Worm (Caenorhabditis elegans) whole organism, late embryonic: ENCODE results near the gene cnnm-2.

Experiments used
- C08G9.2 ChIP-seq: sonication (generic microtip); optimal IDR thresholded peaks from 2 replicates; lab custom pipeline; 2016; ENCODE audit warnings: mild to moderate bottlenecking, missing genetic modification characterization, moderate library complexity, missing compliant biosample characterization
- C38D4.7 ChIP-seq: fragments of 200-800 bp; sonication (Bioruptor generic); optimal IDR thresholded peaks from 2 replicates; lab custom pipeline; 2018; ENCODE audit warnings: mild to moderate bottlenecking, missing genetic modification characterization, moderate library complexity, missing compliant biosample characterization
- K09A11.1 ChIP-seq: sonication (generic microtip); optimal IDR thresholded peaks from 2 replicates; lab custom pipeline; 2017; ENCODE audit warnings: antibody characterized with exemption, mild to moderate bottlenecking, missing genetic modification characterization, missing compliant biosample characterization; ENCODE audit not compliant: insufficient read depth
- T23F11.4 ChIP-seq: fragments of 200-800 bp; sonication (Bioruptor generic); optimal IDR thresholded peaks from 2 replicates; lab custom pipeline; 2018; ENCODE audit warnings: mild to moderate bottlenecking, missing genetic modification characterization, missing compliant biosample characterization
- Y22D7AL.16 ChIP-seq: sonication (generic microtip); optimal IDR thresholded peaks from 2 replicates; lab custom pipeline; 2016; ENCODE audit warnings: missing genetic modification characterization, missing compliant biosample characterization
- ahr-1 ChIP-seq: sonication (generic microtip); optimal IDR thresholded peaks from 2 replicates; lab custom pipeline; 2016; ENCODE audit warnings: missing genetic modification characterization, missing compliant biosample characterization
- ama-1 ChIP-seq: fragments of 150-350 bp; optimal IDR thresholded peaks from 2 replicates; lab custom pipeline; 2014
- ceh-18 ChIP-seq: sonication (generic microtip); optimal IDR thresholded peaks from 2 replicates; lab custom pipeline; 2016; ENCODE audit warnings: missing genetic modification characterization, missing compliant biosample characterization
- ceh-22 ChIP-seq: sonication (generic microtip); optimal IDR thresholded peaks from 2 replicates; lab custom pipeline; 2017; ENCODE audit warnings: missing biosample characterization, missing genetic modification characterization
- ceh-24 ChIP-seq: sonication (generic microtip); optimal IDR thresholded peaks from 2 replicates; lab custom pipeline; 2016; ENCODE audit warnings: mild to moderate bottlenecking, missing genetic modification characterization, missing compliant biosample characterization
- ceh-30 ChIP-seq: fragments of 150-350 bp; optimal IDR thresholded peaks from 2 replicates; lab custom pipeline; 2014; ENCODE audit warnings: missing biosample characterization, missing genetic modification characterization
- ceh-31 ChIP-seq: sonication (generic microtip); optimal IDR thresholded peaks from 2 replicates; lab custom pipeline; 2016; ENCODE audit warnings: missing genetic modification characterization, missing compliant biosample characterization
- ceh-45 ChIP-seq: fragments of 200-800 bp; sonication (Bioruptor generic); IDR thresholded peaks from 2 replicates; pipeline ENCODE4 v1.3.6; 2022; ENCODE audit warnings: missing genetic modification reagents, missing genetic modification characterization, missing compliant biosample characterization
- ceh-48 ChIP-seq: sonication (generic microtip); optimal IDR thresholded peaks from 2 replicates; lab custom pipeline; 2016; ENCODE audit warnings: missing genetic modification characterization, inconsistent platforms, missing compliant biosample characterization
- dmd-4 ChIP-seq: sonication (generic microtip); optimal IDR thresholded peaks from 2 replicates; lab custom pipeline; 2016; ENCODE audit warnings: borderline replicate concordance, missing genetic modification characterization, missing compliant biosample characterization
- elt-2 ChIP-seq: sonication (generic microtip); optimal IDR thresholded peaks from 2 replicates; lab custom pipeline; 2016; ENCODE audit warnings: missing genetic modification reagents, missing genetic modification characterization, missing compliant biosample characterization
- elt-4 ChIP-seq: sonication (generic microtip); optimal IDR thresholded peaks from 2 replicates; lab custom pipeline; 2016; ENCODE audit warnings: missing genetic modification characterization, missing compliant biosample characterization
- eyg-1 ChIP-seq: sonication (generic microtip); optimal IDR thresholded peaks from 2 replicates; lab custom pipeline; 2016; ENCODE audit warnings: missing genotype, missing genetic modification characterization, missing compliant biosample characterization
- gmeb-2 ChIP-seq: sonication (generic microtip); optimal IDR thresholded peaks from 2 replicates; lab custom pipeline; 2016; ENCODE audit warnings: missing genetic modification characterization, inconsistent platforms, missing compliant biosample characterization
- hlh-13 ChIP-seq: fragments of 200-800 bp; sonication (Bioruptor generic); optimal IDR thresholded peaks from 2 replicates; lab custom pipeline; 2018; ENCODE audit warnings: mild to moderate bottlenecking, missing genetic modification characterization, missing compliant biosample characterization
- hlh-15 ChIP-seq: sonication (generic microtip); optimal IDR thresholded peaks from 2 replicates; lab custom pipeline; 2016; ENCODE audit warnings: missing genetic modification characterization, missing compliant biosample characterization
- hlh-8 ChIP-seq: sonication (generic microtip); optimal IDR thresholded peaks from 2 replicates; lab custom pipeline; 2016; ENCODE audit warnings: missing genotype, missing genetic modification characterization, missing compliant biosample characterization
- lin-11 ChIP-seq: fragments of 200-800 bp; sonication (Bioruptor generic); optimal IDR thresholded peaks from 2 replicates; lab custom pipeline; 2018; ENCODE audit warnings: mild to moderate bottlenecking, missing genetic modification characterization, missing compliant biosample characterization
- nfya-1 ChIP-seq: sonication (generic microtip); optimal IDR thresholded peaks from 2 replicates; lab custom pipeline; 2017; ENCODE audit warnings: missing genetic modification characterization, mild to moderate bottlenecking, missing compliant biosample characterization, antibody characterized with exemption, moderate library complexity
- nhr-11 ChIP-seq: fragments of 150-350 bp; optimal IDR thresholded peaks from 2 replicates; lab custom pipeline; 2014; ENCODE audit warnings: missing biosample characterization, missing genetic modification characterization
- pha-2 ChIP-seq: sonication (generic microtip); optimal IDR thresholded peaks from 2 replicates; lab custom pipeline; 2017; ENCODE audit warnings: mild to moderate bottlenecking, missing genetic modification characterization, missing compliant biosample characterization
- pha-4 ChIP-seq: fragments of 150-350 bp; optimal IDR thresholded peaks from 2 replicates; lab custom pipeline; 2018; ENCODE audit warnings: missing biosample characterization, missing genetic modification reagents, missing genetic modification characterization
- pros-1 ChIP-seq: fragments of 150-350 bp; optimal IDR thresholded peaks from 2 replicates; lab custom pipeline; 2014; ENCODE audit warnings: missing biosample characterization, missing genetic modification reagents, missing genetic modification characterization
- ref-2 ChIP-seq: sonication (generic microtip); optimal IDR thresholded peaks from 2 replicates; lab custom pipeline; 2016; ENCODE audit warnings: missing genetic modification characterization, missing compliant biosample characterization
- rnt-1 ChIP-seq: sonication (generic microtip); optimal IDR thresholded peaks from 2 replicates; lab custom pipeline; 2016; ENCODE audit warnings: missing genetic modification characterization, missing compliant biosample characterization
- sdc-2 ChIP-seq: sonication (generic microtip); optimal IDR thresholded peaks from 2 replicates; lab custom pipeline; 2016; ENCODE audit warnings: missing genotype, missing genetic modification characterization, missing compliant biosample characterization
- syd-9 ChIP-seq: sonication (generic microtip); optimal IDR thresholded peaks from 2 replicates; lab custom pipeline; 2016; ENCODE audit warnings: mild to moderate bottlenecking, missing genetic modification characterization, moderate library complexity, missing compliant biosample characterization
- tbx-7 ChIP-seq: sonication (generic microtip); optimal IDR thresholded peaks from 2 replicates; lab custom pipeline; 2016; ENCODE audit warnings: missing genotype, missing genetic modification characterization, missing compliant biosample characterization
- ttx-3 ChIP-seq: sonication (generic microtip); optimal IDR thresholded peaks from 2 replicates; lab custom pipeline; 2016; ENCODE audit warnings: missing genetic modification reagents, missing genetic modification characterization, missing compliant biosample characterization
- unc-42 ChIP-seq: sonication (generic microtip); optimal IDR thresholded peaks from 2 replicates; lab custom pipeline; 2016; ENCODE audit warnings: missing genotype, missing genetic modification characterization, missing compliant biosample characterization
- ztf-16 ChIP-seq: sonication (generic microtip); optimal IDR thresholded peaks from 2 replicates; lab custom pipeline; 2017; ENCODE audit warnings: missing genetic modification characterization, missing compliant biosample characterization

The cnnm-2 gene

DNA sequence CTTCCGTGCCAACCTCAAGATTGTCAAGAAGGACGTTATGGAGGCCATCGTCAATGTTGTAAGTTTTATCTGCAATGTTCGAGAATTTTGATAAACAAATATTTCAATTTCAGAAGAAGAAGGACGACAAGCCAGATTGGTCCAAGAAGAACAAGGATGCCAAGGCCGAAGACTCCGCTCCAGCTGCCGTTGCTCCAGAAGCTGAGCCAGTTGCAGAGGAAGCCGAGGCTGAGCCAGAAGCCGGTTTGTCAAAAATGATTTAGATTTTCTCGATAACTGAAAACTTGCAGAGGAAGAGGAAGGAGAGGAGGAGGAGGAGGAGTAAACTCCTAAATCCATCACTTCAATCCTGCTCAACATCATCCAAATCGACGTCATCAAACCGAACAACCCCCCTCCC lies 21.8 kb upstream of the cnnm-2 start:
- TF ChIP-seq ama-1 (lab: Kevin White, UChicago), result no peak
- TF ChIP-seq rnt-1, result no peak
- TF ChIP-seq pha-4 (tag; lab: Kevin White, UChicago), result no peak
- TF ChIP-seq ttx-3, result no peak
- no peak for TF ChIP-seq unc-42 (tag; lab: Kevin White, UChicago)
- TF ChIP-seq lin-11, result no peak

DNA sequence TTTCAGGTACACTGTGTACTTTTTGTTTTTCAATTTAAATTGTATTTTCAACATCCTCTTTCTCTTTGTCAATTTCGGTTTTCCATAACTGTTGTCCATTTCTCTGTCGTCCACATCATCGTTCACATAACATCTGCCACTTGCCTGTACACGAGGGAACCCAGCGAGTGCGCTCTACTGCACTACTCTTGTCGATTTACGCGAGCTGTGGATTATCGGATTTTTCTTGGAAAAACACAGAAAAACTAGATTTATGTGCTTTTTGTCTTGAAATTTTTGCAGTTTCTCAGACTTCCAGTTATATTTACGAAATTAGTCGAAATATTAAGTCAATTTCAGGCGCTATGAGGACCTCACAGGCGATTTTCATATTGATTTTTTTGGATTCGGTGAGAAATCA lies 20.1 kb upstream of the cnnm-2 start, which contains the start of gene chup-1:
TSS of gene chup-1 (plus strand) at position 340 of the 400 bp plus-strand sequence.
- TF ChIP-seq tbx-7 (no peak), hlh-15 (tag; lab: Kevin White, UChicago) (no peak), ttx-3 (no peak), ceh-48 (tag; lab: Kevin White, UChicago) (peak; percentile 22), sdc-2 (tag; lab: Kevin White, UChicago) (no peak), nfya-1 (tag; lab: Kevin White, UChicago) (peak; percentile 4), ceh-24 (no peak)

DNA sequence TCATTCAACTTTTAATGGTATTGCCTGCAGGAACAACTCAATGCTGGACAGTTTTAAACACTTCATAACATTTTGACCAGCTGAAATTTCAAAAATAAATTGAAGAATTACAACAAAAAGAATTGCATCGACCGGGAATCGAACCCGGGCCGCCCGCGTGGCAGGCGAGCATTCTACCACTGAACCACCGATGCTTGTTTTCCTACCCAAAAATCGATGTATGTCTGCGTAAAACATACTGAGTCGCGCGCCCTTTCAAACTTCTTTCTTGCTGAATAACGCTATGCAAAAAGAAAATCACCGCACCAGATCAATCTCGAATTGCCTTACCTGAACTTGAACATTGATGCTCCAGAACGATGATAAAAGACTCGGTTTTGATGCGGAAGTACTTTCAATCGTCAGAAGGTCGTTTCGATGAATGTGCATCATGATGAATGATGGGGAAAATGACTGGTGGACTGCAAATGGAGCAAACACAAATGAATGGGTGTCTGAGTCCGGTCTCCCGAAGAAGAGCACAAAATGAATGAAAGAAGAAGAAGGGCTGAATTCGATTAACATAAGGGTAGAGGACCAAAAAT lies 15.1 kb upstream of the cnnm-2 start, which contains the start of gene R04E5.7:
TSS of gene R04E5.7 (minus strand) at position 564 of the 584 bp plus-strand sequence.
- TF ChIP-seq T23F11.4, result peak; percentile 36
- TF ChIP-seq Y22D7AL.16 (tag; lab: Kevin White, UChicago), result no peak
- TF ChIP-seq C08G9.2 (tag; lab: Kevin White, UChicago), result peak; percentile 37

DNA sequence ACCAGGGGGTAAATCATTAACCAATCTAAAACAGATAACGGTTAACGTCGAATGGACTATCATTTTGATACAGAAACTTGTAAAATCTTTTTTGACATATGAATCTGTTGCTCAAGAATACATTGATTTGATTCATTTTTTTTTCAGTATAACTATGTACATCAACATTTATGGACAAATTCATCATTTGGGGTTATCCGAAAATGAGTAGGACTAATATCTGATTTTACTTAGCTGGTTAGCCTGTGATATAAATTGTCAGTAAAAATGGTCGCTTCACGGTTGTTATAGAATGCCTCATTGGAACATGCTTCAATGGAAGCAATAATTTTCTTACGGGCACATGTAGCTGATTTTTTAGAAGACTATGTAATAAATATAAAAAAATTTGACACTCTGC lies 14.3 kb upstream of the cnnm-2 start:
- TF ChIP-seq C38D4.7 (no peak), pha-2 (tag; lab: Kevin White, UChicago) (no peak), nhr-11 (tag; lab: Kevin White, UChicago) (no peak), dmd-4 (tag; lab: Kevin White, UChicago) (no peak), ceh-22 (tag; lab: Kevin White, UChicago) (no peak), ceh-24 (no peak), tbx-7 (no peak), ahr-1 (tag; lab: Kevin White, UChicago) (no peak), ztf-16 (tag; lab: Kevin White, UChicago) (no peak), elt-2 (tag; lab: Kevin White, UChicago) (no peak), ceh-30 (tag; lab: Kevin White, UChicago) (no peak), eyg-1 (tag; lab: Kevin White, UChicago) (no peak)

DNA sequence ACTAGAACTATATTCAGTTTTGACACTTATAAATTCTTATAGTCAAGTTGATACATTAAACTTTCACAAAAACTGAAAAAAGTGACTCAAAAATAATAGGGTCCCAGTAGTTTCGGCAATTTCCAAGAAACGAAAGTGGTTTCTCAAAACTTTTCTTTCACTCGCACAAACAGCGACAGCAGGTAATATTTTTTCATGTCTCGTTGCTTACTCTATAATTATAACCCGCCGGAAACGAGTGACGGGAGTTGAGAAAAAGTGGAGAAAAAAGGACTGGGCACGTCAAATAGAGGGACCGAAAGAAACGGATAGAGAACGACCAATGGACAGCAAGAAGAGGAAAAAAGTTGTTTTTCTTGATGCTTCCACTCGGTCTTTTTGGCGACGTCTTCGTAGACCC lies 12.0 kb upstream of the cnnm-2 start:
- no peak for TF ChIP-seq ceh-22 (tag; lab: Kevin White, UChicago)
- TF ChIP-seq hlh-13, result no peak
- TF ChIP-seq gmeb-2 (tag; lab: Kevin White, UChicago), result no peak
- no peak for TF ChIP-seq K09A11.1 (tag; lab: Kevin White, UChicago)
- no peak for TF ChIP-seq nhr-11 (tag; lab: Kevin White, UChicago)
- TF ChIP-seq syd-9, result no peak
- TF ChIP-seq ceh-31 (tag; lab: Kevin White, UChicago), result no peak
- TF ChIP-seq ref-2 (tag; lab: Kevin White, UChicago), result no peak
- no peak for TF ChIP-seq pha-4 (tag; lab: Kevin White, UChicago)
- TF ChIP-seq C38D4.7, result no peak
- no peak for TF ChIP-seq hlh-8 (tag; lab: Kevin White, UChicago)
- TF ChIP-seq nfya-1 (tag; lab: Kevin White, UChicago), result no peak
- no peak for TF ChIP-seq ceh-18 (tag; lab: Kevin White, UChicago)
- no peak for TF ChIP-seq rnt-1
- no peak for TF ChIP-seq pros-1 (tag; lab: Kevin White, UChicago)
- no peak for TF ChIP-seq ceh-24
- no peak for TF ChIP-seq elt-4
- TF ChIP-seq ceh-45 (GFP tag; lab: Robert Waterston, UW), result no peak
- TF ChIP-seq eyg-1 (tag; lab: Kevin White, UChicago), result no peak
- no peak for TF ChIP-seq unc-42 (tag; lab: Kevin White, UChicago)
- TF ChIP-seq, all 69 proteins: peak for 0
